Fruit fly (Drosophila melanogaster) whole organism, embryonic: Measurements from ENCODE around the gene WASp.

Experiments
- Atf6 ChIP-seq: fragments of 200-800 bp; sonication (Bioruptor generic); IDR thresholded peaks from 2 replicates; pipeline ENCODE4 v1.3.6; 2022; ENCODE audit warnings: missing biosample characterization, missing genetic modification characterization
- CG10209 ChIP-seq: fragments of 200-800 bp; sonication (Bioruptor generic); optimal IDR thresholded peaks from 3 replicates; lab custom pipeline; 2017; ENCODE audit warnings: missing biosample characterization, mild to moderate bottlenecking, missing genetic modification characterization, missing genetic modification reagents
- CG1024 ChIP-seq: fragments of 200-800 bp; sonication (Bioruptor generic); IDR thresholded peaks from 2 replicates; pipeline ENCODE4 v1.3.6; 2022; ENCODE audit warnings: missing biosample characterization, missing genetic modification characterization
- CG11695 ChIP-seq: fragments of 200-800 bp; sonication (Bioruptor generic); IDR thresholded peaks from 3 replicates; pipeline ENCODE4 v1.3.6; 2022; ENCODE audit warnings: missing biosample characterization, missing genetic modification characterization
- CG15514 ChIP-seq: fragments of 200-800 bp; sonication (Bioruptor generic); optimal IDR thresholded peaks from 3 replicates; lab custom pipeline; 2017; ENCODE audit warnings: missing biosample characterization, missing genetic modification characterization, mild to moderate bottlenecking, moderate library complexity, missing genetic modification reagents
- CG8924 ChIP-seq: fragments of 200-800 bp; optimal IDR thresholded peaks from 3 replicates; lab custom pipeline; 2019; ENCODE audit warnings: missing biosample characterization, mild to moderate bottlenecking, missing genetic modification characterization, moderate library complexity
- CTCF ChIP-seq: fragments of 200-800 bp; sonication (Bioruptor generic); optimal IDR thresholded peaks from 2 replicates; lab custom pipeline; 2017; ENCODE audit warnings: missing biosample characterization, mild to moderate bottlenecking, missing genetic modification characterization, moderate library complexity
- Dip2 ChIP-seq: fragments of 200-800 bp; sonication (Bioruptor generic); IDR thresholded peaks from 2 replicates; pipeline ENCODE4 v1.3.6; 2022; ENCODE audit warnings: missing biosample characterization, missing genetic modification characterization
- Doc3 ChIP-seq: fragments of 200-800 bp; sonication (Bioruptor generic); IDR thresholded peaks from 3 replicates; pipeline ENCODE4 v1.3.6; 2022; ENCODE audit warnings: missing biosample characterization, missing genetic modification characterization; ENCODE audit not compliant: partially characterized antibody
- ERR ChIP-seq: fragments of 200-800 bp; sonication (Bioruptor generic); optimal IDR thresholded peaks from 2 replicates; lab custom pipeline; 2016; ENCODE audit warnings: missing biosample characterization, missing genetic modification characterization
- HHEX ChIP-seq: fragments of 200-800 bp; sonication (Bioruptor generic); optimal IDR thresholded peaks from 3 replicates; lab custom pipeline; 2017; ENCODE audit warnings: missing biosample characterization, mild to moderate bottlenecking, missing genetic modification characterization, missing genetic modification reagents
- HLH3B ChIP-seq: fragments of 200-800 bp; sonication (Bioruptor generic); IDR thresholded peaks from 2 replicates; pipeline ENCODE4 v1.3.6; 2022; ENCODE audit warnings: missing biosample characterization, missing genetic modification characterization
- HmgD ChIP-seq: fragments of 200-800 bp; sonication (Bioruptor generic); optimal IDR thresholded peaks from 3 replicates; lab custom pipeline; 2016; ENCODE audit warnings: missing biosample characterization, missing genetic modification characterization
- Hmx ChIP-seq: fragments of 200-800 bp; sonication (Bioruptor generic); optimal IDR thresholded peaks from 2 replicates; lab custom pipeline; 2016; ENCODE audit warnings: missing biosample characterization, missing genetic modification characterization
- Med ChIP-seq: fragments of 200-800 bp; sonication (Bioruptor generic); peaks from one replicate; lab custom pipeline; 2016; ENCODE audit warnings: missing biosample characterization, missing genetic modification characterization, mild to moderate bottlenecking, inconsistent platforms, moderate library complexity
- Meics ChIP-seq: fragments of 200-800 bp; sonication (Bioruptor generic); optimal IDR thresholded peaks from 2 replicates; lab custom pipeline; 2017; ENCODE audit warnings: missing biosample characterization, mild to moderate bottlenecking, missing genetic modification characterization
- Opbp ChIP-seq: fragments of 200-800 bp; sonication (Bioruptor generic); IDR thresholded peaks from 3 replicates; pipeline ENCODE4 v1.3.6; 2022; ENCODE audit warnings: missing biosample characterization, missing genetic modification characterization; ENCODE audit not compliant: partially characterized antibody
- Optix ChIP-seq: fragments of 200-800 bp; sonication (Bioruptor generic); IDR thresholded peaks from 3 replicates; pipeline ENCODE4 v1.3.6; 2022; ENCODE audit warnings: missing biosample characterization, missing genetic modification characterization
- Pdp1 ChIP-seq, 2 experiments: fragments of 200-800 bp; sonication (Bioruptor generic); optimal IDR thresholded peaks; 3 replicates each; lab custom pipeline; 2016; ENCODE audit warnings: missing biosample characterization in 2 of 2, missing genetic modification characterization in 2 of 2, mild to moderate bottlenecking in 1 of 2, moderate library complexity in 1 of 2
- Side ChIP-seq: fragments of 200-800 bp; sonication (Bioruptor generic); optimal IDR thresholded peaks from 2 replicates; lab custom pipeline; 2016; ENCODE audit warnings: missing biosample characterization, missing genetic modification characterization
- Six4 ChIP-seq: fragments of 200-800 bp; sonication (Bioruptor generic); optimal IDR thresholded peaks from 2 replicates; lab custom pipeline; 2016; ENCODE audit warnings: missing biosample characterization, missing genetic modification characterization
- amos ChIP-seq: fragments of 200-800 bp; sonication (Bioruptor generic); IDR thresholded peaks from 2 replicates; pipeline ENCODE4 v1.3.6; 2022; ENCODE audit warnings: missing biosample characterization, missing genetic modification characterization; ENCODE audit not compliant: partially characterized antibody
- cato ChIP-seq: fragments of 200-800 bp; sonication (Bioruptor generic); optimal IDR thresholded peaks from 2 replicates; lab custom pipeline; 2016; ENCODE audit warnings: missing biosample characterization, missing genetic modification characterization, borderline replicate concordance
- chm ChIP-seq: fragments of 200-800 bp; sonication (Bioruptor generic); IDR thresholded peaks from 2 replicates; pipeline ENCODE4 v1.3.6; 2022; ENCODE audit warnings: missing biosample characterization, missing genetic modification characterization
- crc ChIP-seq: fragments of 200-800 bp; sonication (Bioruptor generic); optimal IDR thresholded peaks from 2 replicates; lab custom pipeline; 2016; ENCODE audit warnings: missing biosample characterization, missing genetic modification characterization
- crol ChIP-seq: fragments of 200-800 bp; sonication (Bioruptor generic); IDR thresholded peaks from 2 replicates; pipeline ENCODE4 v1.3.6; 2022; ENCODE audit warnings: missing biosample characterization, missing genetic modification characterization
- hth ChIP-seq: fragments of >200 bp; optimal IDR thresholded peaks from 2 replicates; lab custom pipeline; 2017; ENCODE audit warnings: inconsistent platforms
- maf-S ChIP-seq: fragments of 200-800 bp; sonication (Bioruptor generic); optimal IDR thresholded peaks from 2 replicates; lab custom pipeline; 2016; ENCODE audit warnings: missing biosample characterization, missing genetic modification characterization
- sc ChIP-seq, 3 experiments: fragments of >200 bp in 2 of 3; fragments of 200-800 bp in 1 of 3; sonication (Bioruptor generic) in 1 of 3; optimal IDR thresholded peaks; 2 replicates in 2 of 3; 3 replicates in 1 of 3; lab custom pipeline; 2017; ENCODE audit warnings: mild to moderate bottlenecking in 1 of 3, missing biosample characterization in 1 of 3, missing genetic modification characterization in 1 of 3, missing genetic modification reagents in 1 of 3
- shn ChIP-seq: fragments of 200-800 bp; sonication (Bioruptor generic); optimal IDR thresholded peaks from 3 replicates; lab custom pipeline; 2016; ENCODE audit warnings: missing biosample characterization, missing genetic modification characterization
- slp2 ChIP-seq: fragments of 200-800 bp; sonication (Bioruptor generic); optimal IDR thresholded peaks from 2 replicates; lab custom pipeline; 2016; ENCODE audit warnings: missing biosample characterization, missing genetic modification characterization
- stwl ChIP-seq: fragments of 200-800 bp; sonication (Bioruptor generic); optimal IDR thresholded peaks from 3 replicates; lab custom pipeline; 2018; ENCODE audit warnings: missing biosample characterization, mild to moderate bottlenecking, missing genetic modification characterization, moderate library complexity
- tio ChIP-seq: fragments of 200-800 bp; sonication (Bioruptor generic); optimal IDR thresholded peaks from 2 replicates; lab custom pipeline; 2017; ENCODE audit warnings: missing biosample characterization, missing genetic modification characterization, inconsistent platforms
- trem ChIP-seq: fragments of 200-800 bp; optimal IDR thresholded peaks from 3 replicates; lab custom pipeline; 2019; ENCODE audit warnings: missing biosample characterization, mild to moderate bottlenecking, missing genetic modification characterization, moderate library complexity
- zen2 ChIP-seq: fragments of 200-800 bp; sonication (Bioruptor generic); IDR thresholded peaks from 3 replicates; pipeline ENCODE4 v1.3.6; 2022; ENCODE audit warnings: missing biosample characterization, missing genetic modification characterization; ENCODE audit not compliant: partially characterized antibody
- zfh1 ChIP-seq: fragments of 200-800 bp; sonication (Bioruptor generic); IDR thresholded peaks from 3 replicates; pipeline ENCODE4 v1.3.6; 2022; ENCODE audit warnings: missing biosample characterization, missing genetic modification characterization

The WASp gene

dm6 chr3R:28875345-28875744 is 43.5 kb upstream of the WASp start, which contains the start of gene Nepl18:
Nepl18 (plus strand) TSS chr3R:28875621.
- TF ChIP-seq Pdp1 (GFP tag; optimal IDR thresholded peaks at IDR 0.05; lab: Kevin White, UChicago): peak in 1 of 2 experiments; percentile 94
- no peak for TF ChIP-seq maf-S
- no peak for TF ChIP-seq Six4
- TF ChIP-seq, all 482 proteins: peak for 1

- TF ChIP-seq amos (GFP tag; lab: Robert Waterston, UW): no peak
- 0 out of 3 replicates have a peak, but pooled peaks have one; percentile 5 for TF ChIP-seq Optix (GFP tag; lab: Robert Waterston, UW)
- TF ChIP-seq crc: no peak
- no peak for TF ChIP-seq Atf6 (GFP tag; lab: Robert Waterston, UW)
- no peak for TF ChIP-seq HLH3B (GFP tag; lab: Robert Waterston, UW)
- TF ChIP-seq shn: no peak
- TF ChIP-seq slp2: no peak
- TF ChIP-seq CG10209 (GFP tag; lab: Kevin White, UChicago): no peak
- no peak for TF ChIP-seq Meics (GFP tag; lab: Kevin White, UChicago)
- no peak for TF ChIP-seq zfh1 (GFP tag; lab: Robert Waterston, UW)
- TF ChIP-seq Hmx (GFP tag; lab: Kevin White, UChicago): no peak
- no peak for TF ChIP-seq tio (GFP tag; lab: Kevin White, UChicago)
- TF ChIP-seq cato (GFP tag; lab: Kevin White, UChicago): no peak
- no peak for TF ChIP-seq CG15514 (GFP tag; lab: Kevin White, UChicago)
- TF ChIP-seq chm (GFP tag; lab: Robert Waterston, UW): no peak
- no peak for TF ChIP-seq zen2
- TF ChIP-seq CG1024 (GFP tag; lab: Robert Waterston, UW): no peak
- TF ChIP-seq hth (lab: Kevin White, UChicago): no peak
- peak; percentile 45 for TF ChIP-seq Med (GFP tag; lab: Kevin White, UChicago)
- TF ChIP-seq CG8924 (tag; lab: Kevin White, UChicago): no peak
- peak; percentile 26; the same call in 1 of the 2 replicates for TF ChIP-seq crol
- no peak for TF ChIP-seq Side (GFP tag; lab: Kevin White, UChicago)
- no peak for TF ChIP-seq Opbp (GFP tag; lab: Robert Waterston, UW)
- TF ChIP-seq sc (optimal IDR thresholded peaks at IDR 0.05; lab: Kevin White, UChicago): no peak
- TF ChIP-seq sc (GFP tag; optimal IDR thresholded peaks at IDR 0.05; lab: Kevin White, UChicago): no peak
- no peak for TF ChIP-seq HmgD
These were observed 40.8 kb upstream of the WASp start, which contains the start of gene Nepl17 for dm6 chr3R:28872605-28873004. Nepl17 (plus strand) TSS chr3R:28872905.

dm6 chr3R:28870364-28870763 is 38.5 kb upstream of the WASp start:
- TF ChIP-seq trem (peak; percentile 93), Dip2 (peak; percentile 83), ERR (GFP tag; lab: Kevin White, UChicago) (no peak), Doc3 (no peak), HHEX (no peak), CTCF (GFP tag; lab: Kevin White, UChicago) (peak; percentile 89), stwl (peak; percentile 71), Hmx (GFP tag; lab: Kevin White, UChicago) (no peak), Med (GFP tag; lab: Kevin White, UChicago) (peak; percentile 24), CG11695 (GFP tag; lab: Robert Waterston, UW) (no peak)
